Fruit fly (Drosophila melanogaster): ENCODE data around the gene Vap33.

The Vap33 gene

dm6 chrX:3968346-3969044 is 19.7 kb downstream of the Vap33 start, which contains the start of gene CG6428:
TSS of gene CG6428 (minus strand) at chrX:3968655.
- no peak for TF ChIP-seq psq (optimal IDR thresholded peaks at IDR 0.05)

- TF ChIP-seq usp (GFP tag; optimal IDR thresholded peaks at IDR 0.05), result no peak
- no peak for TF ChIP-seq CG8478 (optimal IDR thresholded peaks at IDR 0.05)
- TF ChIP-seq psq (optimal IDR thresholded peaks at IDR 0.05), result no peak
- no peak for TF ChIP-seq EcR (GFP tag; optimal IDR thresholded peaks at IDR 0.05)
- TF ChIP-seq Dll (optimal IDR thresholded peaks at IDR 0.05), result no peak
- TF ChIP-seq pan (optimal IDR thresholded peaks at IDR 0.05), result no peak
These were observed 22.5 kb downstream of the Vap33 start, which contains the start of gene CG6414 for dm6 chrX:3971250-3971649. TSS of gene CG6414 (minus strand) at chrX:3971350.
